Worm (Caenorhabditis elegans): ENCODE measurements around the gene K07F5.15.

DNA sequence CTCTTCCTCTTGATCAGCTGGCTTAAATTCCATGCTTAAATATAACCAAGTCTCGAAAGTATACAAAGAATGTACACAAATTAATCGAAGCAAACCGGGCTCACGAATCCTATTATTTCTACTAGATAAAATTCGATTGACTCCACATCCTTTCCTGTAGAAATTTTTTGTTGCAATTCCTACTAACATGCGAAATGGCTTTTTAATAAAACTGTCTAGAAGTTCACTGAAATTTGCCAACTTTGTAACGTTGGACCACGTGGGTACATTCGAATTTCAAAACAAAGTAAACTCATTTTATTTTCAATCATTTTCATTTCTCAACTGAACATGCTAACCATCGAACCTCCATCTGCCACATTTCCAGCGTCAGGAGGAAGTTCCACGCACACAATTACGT, 30.2 kb downstream of the K07F5.15 start, which contains the start of gene ssp-32:
- TF ChIP-seq nhr-237 (tag; optimal IDR thresholded peaks at IDR 0.05) (no peak), lsy-2 (tag; optimal IDR thresholded peaks at IDR 0.05) (no peak), egl-27 (tag; optimal IDR thresholded peaks at IDR 0.05) (no peak), Y55F3AM.14 (GFP tag; optimal IDR thresholded peaks at IDR 0.05) (no peak), nhr-12 (tag; optimal IDR thresholded peaks at IDR 0.05) (no peak), ceh-82 (tag; optimal IDR thresholded peaks at IDR 0.05) (no peak), lin-11 (tag; optimal IDR thresholded peaks at IDR 0.05) (no peak)
